Fruit fly (Drosophila melanogaster) whole organism, pupa: Measurements from ENCODE around the gene Tps1.

Experiments used
- CG10348 ChIP-seq: fragments of 200-800 bp; sonication (Bioruptor generic); IDR thresholded peaks from 2 replicates; pipeline ENCODE4 v1.3.6; 2022; ENCODE audit warnings: missing biosample characterization, missing genetic modification characterization
- CG12605 ChIP-seq: fragments of 200-800 bp; sonication (Bioruptor generic); IDR thresholded peaks from 2 replicates; pipeline ENCODE4 v1.3.6; 2022; ENCODE audit warnings: missing biosample characterization, missing genetic modification characterization
- CG13204 ChIP-seq: fragments of 200-800 bp; sonication (Bioruptor generic); optimal IDR thresholded peaks from 2 replicates; lab custom pipeline; 2018; ENCODE audit warnings: missing biosample characterization, mild to moderate bottlenecking, missing genetic modification characterization, moderate library complexity
- CG14655 ChIP-seq: fragments of 200-800 bp; sonication (Bioruptor generic); optimal IDR thresholded peaks from 3 replicates; lab custom pipeline; 2017; ENCODE audit warnings: mild to moderate bottlenecking, missing biosample characterization, missing genetic modification reagents, missing genetic modification characterization
- CG15710 ChIP-seq: fragments of 200-800 bp; sonication (Bioruptor generic); optimal IDR thresholded peaks from 2 replicates; lab custom pipeline; 2018; ENCODE audit warnings: missing biosample characterization, mild to moderate bottlenecking, missing genetic modification characterization, moderate library complexity
- CG17806 ChIP-seq: fragments of 200-800 bp; sonication (Bioruptor generic); optimal IDR thresholded peaks from 2 replicates; lab custom pipeline; 2018; ENCODE audit warnings: missing biosample characterization, mild to moderate bottlenecking, missing genetic modification characterization, moderate library complexity
- CG32121 ChIP-seq: fragments of 200-800 bp; sonication (Bioruptor generic); IDR thresholded peaks from 2 replicates; pipeline ENCODE4 v1.3.6; 2022; ENCODE audit warnings: missing biosample characterization, missing genetic modification characterization
- CG34367 ChIP-seq: fragments of 200-800 bp; sonication (Bioruptor generic); optimal IDR thresholded peaks from 2 replicates; lab custom pipeline; 2018; ENCODE audit warnings: missing biosample characterization, mild to moderate bottlenecking, missing genetic modification characterization
- CG4496 ChIP-seq: fragments of 200-800 bp; sonication (Bioruptor generic); IDR thresholded peaks from 3 replicates; pipeline ENCODE4 v1.3.6; 2022; ENCODE audit warnings: missing biosample characterization, missing genetic modification characterization
- CG8159 ChIP-seq: fragments of 200-800 bp; sonication (Bioruptor generic); optimal IDR thresholded peaks from 3 replicates; lab custom pipeline; 2018; ENCODE audit warnings: missing biosample characterization, mild to moderate bottlenecking, missing genetic modification characterization, moderate library complexity
- CG8301 ChIP-seq: fragments of 200-800 bp; sonication (Bioruptor generic); optimal IDR thresholded peaks from 2 replicates; lab custom pipeline; 2018; ENCODE audit warnings: missing biosample characterization, mild to moderate bottlenecking, missing genetic modification characterization
- CG9948 ChIP-seq: fragments of 200-800 bp; sonication (Bioruptor generic); optimal IDR thresholded peaks from 2 replicates; lab custom pipeline; 2018; ENCODE audit warnings: missing biosample characterization, mild to moderate bottlenecking, missing genetic modification characterization, moderate library complexity
- D1 ChIP-seq: fragments of 200-800 bp; sonication (Bioruptor generic); optimal IDR thresholded peaks from 2 replicates; lab custom pipeline; 2018; ENCODE audit warnings: missing biosample characterization, mild to moderate bottlenecking, missing genetic modification characterization, moderate library complexity
- EcR ChIP-seq: fragments of 200-800 bp; sonication (Bioruptor generic); optimal IDR thresholded peaks from 3 replicates; lab custom pipeline; 2019; ENCODE audit warnings: missing biosample characterization, missing genetic modification characterization, mild to moderate bottlenecking, moderate library complexity, missing genetic modification reagents
- Ets98B ChIP-seq: fragments of 200-800 bp; sonication (Bioruptor generic); IDR thresholded peaks from 2 replicates; pipeline ENCODE4 v1.3.6; 2022; ENCODE audit warnings: missing biosample characterization, missing genetic modification characterization
- Pif1A ChIP-seq: fragments of 200-800 bp; sonication (Bioruptor generic); optimal IDR thresholded peaks from 3 replicates; lab custom pipeline; 2016; ENCODE audit warnings: missing biosample characterization, missing genetic modification characterization
- Pif1B ChIP-seq: fragments of 200-800 bp; sonication (Bioruptor generic); optimal IDR thresholded peaks from 3 replicates; lab custom pipeline; 2016; ENCODE audit warnings: missing biosample characterization, missing genetic modification characterization
- Snoo ChIP-seq: fragments of 200-800 bp; sonication (Bioruptor generic); optimal IDR thresholded peaks from 3 replicates; lab custom pipeline; 2017; ENCODE audit warnings: missing biosample characterization, mild to moderate bottlenecking, missing genetic modification characterization, inconsistent platforms
- fd96Ca ChIP-seq: fragments of 200-800 bp; sonication (Bioruptor generic); IDR thresholded peaks from 3 replicates; pipeline ENCODE4 v1.3.6; 2022; ENCODE audit warnings: missing biosample characterization, missing genetic modification characterization
- gl ChIP-seq: fragments of 200-800 bp; sonication (Bioruptor generic); optimal IDR thresholded peaks from 2 replicates; lab custom pipeline; 2018; ENCODE audit warnings: missing biosample characterization, mild to moderate bottlenecking, missing genetic modification characterization
- rn ChIP-seq: fragments of 200-800 bp; sonication (Bioruptor generic); IDR thresholded peaks from 2 replicates; pipeline ENCODE4 v1.3.6; 2022; ENCODE audit warnings: missing biosample characterization, missing genetic modification characterization

Tps1 gene

dm6 chr2L:4388027-4388426, at the start of gene Tps1:
TSS of gene Tps1 (plus strand) at chr2L:4388327.
- no peak for TF ChIP-seq CG8159 (tag; lab: Kevin White, UChicago)
- TF ChIP-seq CG10348: no peak
- no peak for TF ChIP-seq CG17806 (tag; lab: Kevin White, UChicago)
- no peak for TF ChIP-seq CG34367 (tag; lab: Kevin White, UChicago)
- TF ChIP-seq Ets98B (GFP tag; lab: Robert Waterston, UW): no peak
- no peak for TF ChIP-seq CG32121
- no peak for TF ChIP-seq CG9948
- no peak for TF ChIP-seq EcR (GFP tag; lab: Kevin White, UChicago)
- TF ChIP-seq Snoo (tag; lab: Kevin White, UChicago): no peak
- no peak for TF ChIP-seq gl
- no peak for TF ChIP-seq CG15710 (tag; lab: Kevin White, UChicago)

- TF ChIP-seq CG34367 (tag; lab: Kevin White, UChicago) (no peak), Pif1A (GFP tag; lab: Kevin White, UChicago) (no peak), D1 (tag; lab: Kevin White, UChicago) (no peak), Pif1B (GFP tag; lab: Kevin White, UChicago) (peak; percentile 30), Snoo (tag; lab: Kevin White, UChicago) (no peak), CG10348 (no peak), CG17806 (tag; lab: Kevin White, UChicago) (no peak), CG13204 (GFP tag; lab: Kevin White, UChicago) (peak; percentile 49), CG12605 (GFP tag; lab: Robert Waterston, UW) (no peak), CG8301 (tag; lab: Kevin White, UChicago) (no peak), CG32121 (peak; percentile 29; the same call in 1 of the 2 replicates), EcR (GFP tag; lab: Kevin White, UChicago) (peak; percentile 95), fd96Ca (GFP tag; lab: Robert Waterston, UW) (no peak), CG14655 (GFP tag; lab: Kevin White, UChicago) (no peak), Ets98B (GFP tag; lab: Robert Waterston, UW) (peak; percentile 46; the same call in 1 of the 2 replicates)
- TF ChIP-seq, all 21 proteins: peak for 5
Observed at dm6 chr2L:4339780-4340694, 48.1 kb upstream of the Tps1 start.

- no peak for TF ChIP-seq gl
- no peak for TF ChIP-seq Pif1B (GFP tag; lab: Kevin White, UChicago)
- TF ChIP-seq CG12605 (GFP tag; lab: Robert Waterston, UW): no peak
- peak; percentile 76 for TF ChIP-seq D1 (tag; lab: Kevin White, UChicago)
- TF ChIP-seq, all 21 proteins: peak for 1
Observed at dm6 chr2L:4345569-4346131, 42.5 kb upstream of the Tps1 start.

- TF ChIP-seq EcR (GFP tag; lab: Kevin White, UChicago) (no peak), D1 (tag; lab: Kevin White, UChicago) (no peak), CG4496 (peak; percentile 84), CG12605 (GFP tag; lab: Robert Waterston, UW) (peak; percentile 84), CG9948 (no peak), CG32121 (peak; percentile 80), CG8159 (tag; lab: Kevin White, UChicago) (no peak), Snoo (tag; lab: Kevin White, UChicago) (no peak), CG14655 (GFP tag; lab: Kevin White, UChicago) (peak; percentile 49), CG34367 (tag; lab: Kevin White, UChicago) (no peak), rn (GFP tag; lab: Robert Waterston, UW) (peak; percentile 47; the same call in 1 of the 2 replicates), fd96Ca (GFP tag; lab: Robert Waterston, UW) (peak; percentile 78; the same call in 1 of the 3 replicates), CG17806 (tag; lab: Kevin White, UChicago) (no peak), Ets98B (GFP tag; lab: Robert Waterston, UW) (peak; percentile 83), CG8301 (tag; lab: Kevin White, UChicago) (peak; percentile 45), Pif1A (GFP tag; lab: Kevin White, UChicago) (no peak)
Observed at dm6 chr2L:4346619-4347310, 41.4 kb upstream of the Tps1 start.

- TF ChIP-seq Ets98B (GFP tag; lab: Robert Waterston, UW): peak; percentile 52
- peak; percentile 72 for TF ChIP-seq Snoo (tag; lab: Kevin White, UChicago)
- TF ChIP-seq rn (GFP tag; lab: Robert Waterston, UW): no peak
- TF ChIP-seq CG17806 (tag; lab: Kevin White, UChicago): peak; percentile 70
- peak; percentile 80 for TF ChIP-seq CG8159 (tag; lab: Kevin White, UChicago)
- TF ChIP-seq Pif1B (GFP tag; lab: Kevin White, UChicago): peak; percentile 74
- TF ChIP-seq CG14655 (GFP tag; lab: Kevin White, UChicago): peak; percentile 59
- TF ChIP-seq CG10348: no peak
- peak; percentile 74 for TF ChIP-seq Pif1A (GFP tag; lab: Kevin White, UChicago)
- TF ChIP-seq CG4496: peak; percentile 57; the same call in 2 of the 3 replicates
- TF ChIP-seq gl: no peak
- TF ChIP-seq fd96Ca (GFP tag; lab: Robert Waterston, UW): peak; percentile 48; the same call in 2 of the 3 replicates
- TF ChIP-seq CG13204 (GFP tag; lab: Kevin White, UChicago): peak; percentile 49
- peak; percentile 58 for TF ChIP-seq CG9948
- TF ChIP-seq D1 (tag; lab: Kevin White, UChicago): no peak
- TF ChIP-seq CG12605 (GFP tag; lab: Robert Waterston, UW): no peak
- TF ChIP-seq EcR (GFP tag; lab: Kevin White, UChicago): no peak
- peak; percentile 36; the same call in 1 of the 2 replicates for TF ChIP-seq CG32121
- peak; percentile 78 for TF ChIP-seq CG15710 (tag; lab: Kevin White, UChicago)
- peak; percentile 42 for TF ChIP-seq CG8301 (tag; lab: Kevin White, UChicago)
- TF ChIP-seq CG34367 (tag; lab: Kevin White, UChicago): peak; percentile 51
Observed at dm6 chr2L:4348545-4348944, 39.6 kb upstream of the Tps1 start.
